Fruit fly (Drosophila melanogaster) whole organism, prepupa: ENCODE data around the gene CG13088.

Source experiments
- Blimp-1 ChIP-seq: fragments of 200-800 bp; sonication (Bioruptor generic); optimal IDR thresholded peaks from 3 replicates; lab custom pipeline; 2017; ENCODE audit warnings: missing biosample characterization, missing genetic modification characterization, mild to moderate bottlenecking, moderate library complexity, missing genetic modification reagents
- CG10631 ChIP-seq: fragments of 200-800 bp; sonication (Bioruptor generic); optimal IDR thresholded peaks from 2 replicates; lab custom pipeline; 2016; ENCODE audit warnings: missing biosample characterization, missing genetic modification characterization
- CG10669 ChIP-seq: fragments of 200-800 bp; sonication (Bioruptor generic); optimal IDR thresholded peaks from 3 replicates; lab custom pipeline; 2018; ENCODE audit warnings: missing biosample characterization, mild to moderate bottlenecking, missing genetic modification characterization, moderate library complexity
- CG11762 ChIP-seq: fragments of 200-800 bp; sonication (Bioruptor generic); optimal IDR thresholded peaks from 3 replicates; lab custom pipeline; 2016; ENCODE audit warnings: missing biosample characterization, missing genetic modification characterization; ENCODE audit not compliant: insufficient read depth
- CG11902 ChIP-seq: fragments of 200-800 bp; sonication (Bioruptor generic); optimal IDR thresholded peaks from 3 replicates; lab custom pipeline; 2016; ENCODE audit warnings: missing biosample characterization, missing genetic modification characterization
- CG15336 ChIP-seq: fragments of 200-800 bp; sonication (Bioruptor generic); IDR thresholded peaks from 2 replicates; pipeline ENCODE4 v1.3.6; 2022; ENCODE audit warnings: missing biosample characterization, missing genetic modification characterization
- CG1621 ChIP-seq: fragments of 200-800 bp; sonication (Bioruptor generic); optimal IDR thresholded peaks from 3 replicates; lab custom pipeline; 2018; ENCODE audit warnings: missing biosample characterization, mild to moderate bottlenecking, missing genetic modification characterization
- CG16779 ChIP-seq: fragments of 200-800 bp; sonication (Bioruptor generic); optimal IDR thresholded peaks from 3 replicates; lab custom pipeline; 2017; ENCODE audit warnings: missing biosample characterization, mild to moderate bottlenecking, missing genetic modification characterization
- CG31627 ChIP-seq: fragments of 200-800 bp; sonication (Bioruptor generic); optimal IDR thresholded peaks from 3 replicates; lab custom pipeline; 2016; ENCODE audit warnings: missing biosample characterization, missing genetic modification characterization
- CG34406 ChIP-seq: fragments of 200-800 bp; sonication (Bioruptor generic); optimal IDR thresholded peaks from 3 replicates; lab custom pipeline; 2016; ENCODE audit warnings: missing biosample characterization, missing genetic modification characterization
- CG3919 ChIP-seq: fragments of 200-800 bp; sonication (Bioruptor generic); optimal IDR thresholded peaks from 3 replicates; lab custom pipeline; 2016; ENCODE audit warnings: missing biosample characterization, missing genetic modification characterization
- CG4318 ChIP-seq: fragments of 200-800 bp; sonication (Bioruptor generic); optimal IDR thresholded peaks from 3 replicates; lab custom pipeline; 2017; ENCODE audit warnings: missing biosample characterization, mild to moderate bottlenecking, missing genetic modification characterization
- CG6163 ChIP-seq: fragments of 200-800 bp; sonication (Bioruptor generic); IDR thresholded peaks from 3 replicates; pipeline ENCODE4 v1.3.6; 2022; ENCODE audit warnings: missing biosample characterization, missing genetic modification characterization
- CG6792 ChIP-seq: fragments of 200-800 bp; sonication (Bioruptor generic); optimal IDR thresholded peaks from 3 replicates; lab custom pipeline; 2016; ENCODE audit warnings: missing biosample characterization, missing genetic modification characterization
- CG6808 ChIP-seq: fragments of 200-800 bp; sonication (Bioruptor generic); optimal IDR thresholded peaks from 3 replicates; lab custom pipeline; 2017; ENCODE audit warnings: missing biosample characterization, missing genetic modification characterization, mild to moderate bottlenecking, moderate library complexity, missing genetic modification reagents
- CG6854 ChIP-seq: fragments of 200-800 bp; sonication (Bioruptor generic); optimal IDR thresholded peaks from 2 replicates; lab custom pipeline; 2017; ENCODE audit warnings: missing biosample characterization, mild to moderate bottlenecking, missing genetic modification characterization
- CG7368 ChIP-seq: fragments of 200-800 bp; sonication (Bioruptor generic); optimal IDR thresholded peaks from 3 replicates; lab custom pipeline; 2016; ENCODE audit warnings: missing biosample characterization, missing genetic modification characterization
- CG8119 ChIP-seq: fragments of 200-800 bp; sonication (Bioruptor generic); IDR thresholded peaks from 3 replicates; pipeline ENCODE4 v1.3.6; 2022; ENCODE audit warnings: missing biosample characterization, missing genetic modification characterization
- CG8319 ChIP-seq: fragments of 200-800 bp; sonication (Bioruptor generic); optimal IDR thresholded peaks from 3 replicates; lab custom pipeline; 2016; ENCODE audit warnings: missing biosample characterization, missing genetic modification characterization
- CG8632 ChIP-seq: fragments of 200-800 bp; sonication (Bioruptor generic); optimal IDR thresholded peaks from 3 replicates; lab custom pipeline; 2016; ENCODE audit warnings: missing biosample characterization, missing genetic modification characterization
- Eip75B ChIP-seq: fragments of 200-800 bp; sonication (Bioruptor generic); optimal IDR thresholded peaks from 3 replicates; lab custom pipeline; 2016; ENCODE audit warnings: missing biosample characterization, missing genetic modification characterization
- Eip78C ChIP-seq: fragments of 200-800 bp; sonication (Bioruptor generic); peaks from one replicate; lab custom pipeline; 2016; ENCODE audit warnings: missing biosample characterization, missing genetic modification characterization
- Ets96B ChIP-seq: fragments of 200-800 bp; optimal IDR thresholded peaks from 2 replicates; lab custom pipeline; 2019; ENCODE audit warnings: missing biosample characterization, mild to moderate bottlenecking, missing genetic modification characterization, moderate library complexity
- Gug ChIP-seq: fragments of 200-800 bp; sonication (Bioruptor generic); IDR thresholded peaks from 2 replicates; pipeline ENCODE4 v1.3.6; 2022; ENCODE audit warnings: missing biosample characterization, missing genetic modification characterization
- Hr39 ChIP-seq: fragments of 200-800 bp; sonication (Bioruptor generic); optimal IDR thresholded peaks from 2 replicates; lab custom pipeline; 2016; ENCODE audit warnings: missing biosample characterization, missing genetic modification characterization
- Hr4 ChIP-seq: fragments of 200-800 bp; sonication (Bioruptor generic); optimal IDR thresholded peaks from 3 replicates; lab custom pipeline; 2016; ENCODE audit warnings: missing biosample characterization, missing genetic modification characterization
- Lpt ChIP-seq: fragments of 200-800 bp; sonication (Bioruptor generic); optimal IDR thresholded peaks from 3 replicates; lab custom pipeline; 2016; ENCODE audit warnings: missing biosample characterization, missing genetic modification characterization
- Met ChIP-seq: fragments of 200-800 bp; sonication (Bioruptor generic); optimal IDR thresholded peaks from 3 replicates; lab custom pipeline; 2016; ENCODE audit warnings: missing biosample characterization, missing genetic modification characterization
- OdsH ChIP-seq: fragments of 200-800 bp; sonication (Bioruptor generic); optimal IDR thresholded peaks from 3 replicates; lab custom pipeline; 2016; ENCODE audit warnings: missing biosample characterization, missing genetic modification characterization
- Smox ChIP-seq: fragments of 200-800 bp; sonication (Bioruptor generic); optimal IDR thresholded peaks from 3 replicates; lab custom pipeline; 2016; ENCODE audit warnings: missing biosample characterization, missing genetic modification characterization
- Sox102F ChIP-seq: fragments of 200-800 bp; sonication (Bioruptor generic); optimal IDR thresholded peaks from 2 replicates; lab custom pipeline; 2016; ENCODE audit warnings: missing biosample characterization, mild to moderate bottlenecking, missing genetic modification characterization
- Sox14 ChIP-seq: fragments of 200-800 bp; sonication (Bioruptor generic); optimal IDR thresholded peaks from 3 replicates; lab custom pipeline; 2016; ENCODE audit warnings: missing biosample characterization, missing genetic modification characterization
- Sox15 ChIP-seq: fragments of 200-800 bp; sonication (Bioruptor generic); optimal IDR thresholded peaks from 3 replicates; lab custom pipeline; 2016; ENCODE audit warnings: missing biosample characterization, missing genetic modification characterization
- achi ChIP-seq: fragments of 200-800 bp; sonication (Bioruptor generic); optimal IDR thresholded peaks from 3 replicates; lab custom pipeline; 2016; ENCODE audit warnings: missing biosample characterization, missing genetic modification characterization
- acj6 ChIP-seq: fragments of 200-800 bp; sonication (Bioruptor generic); optimal IDR thresholded peaks from 3 replicates; lab custom pipeline; 2016; ENCODE audit warnings: missing biosample characterization, missing genetic modification characterization
- cyc ChIP-seq: fragments of 200-800 bp; sonication (Bioruptor generic); optimal IDR thresholded peaks from 3 replicates; lab custom pipeline; 2016; ENCODE audit warnings: missing biosample characterization, missing genetic modification characterization
- dac ChIP-seq: fragments of 200-800 bp; sonication (Bioruptor generic); optimal IDR thresholded peaks from 2 replicates; lab custom pipeline; 2017; ENCODE audit warnings: missing biosample characterization, mild to moderate bottlenecking, missing genetic modification characterization
- dsx ChIP-seq: fragments of 200-800 bp; optimal IDR thresholded peaks from 3 replicates; lab custom pipeline; 2019; ENCODE audit warnings: missing biosample characterization, mild to moderate bottlenecking, missing genetic modification characterization, moderate library complexity; ENCODE audit not compliant: poor library complexity, severe bottlenecking
- eg ChIP-seq: fragments of 200-800 bp; sonication (Bioruptor generic); IDR thresholded peaks from 3 replicates; pipeline ENCODE4 v1.3.6; 2022; ENCODE audit warnings: missing biosample characterization, missing genetic modification characterization
- esn ChIP-seq: fragments of 200-800 bp; sonication (Bioruptor generic); optimal IDR thresholded peaks from 2 replicates; lab custom pipeline; 2016; ENCODE audit warnings: missing biosample characterization, mild to moderate bottlenecking, missing genetic modification characterization, moderate library complexity
- fd59A ChIP-seq: fragments of 200-800 bp; sonication (Bioruptor generic); optimal IDR thresholded peaks from 2 replicates; lab custom pipeline; 2017; ENCODE audit warnings: missing biosample characterization, mild to moderate bottlenecking, missing genetic modification characterization, missing genetic modification reagents
- fd85E ChIP-seq: fragments of 200-800 bp; sonication (Bioruptor generic); optimal IDR thresholded peaks from 3 replicates; lab custom pipeline; 2016; ENCODE audit warnings: missing biosample characterization, missing genetic modification characterization
- lz ChIP-seq: fragments of 200-800 bp; sonication (Bioruptor generic); optimal IDR thresholded peaks from 3 replicates; lab custom pipeline; 2016; ENCODE audit warnings: missing biosample characterization, missing genetic modification characterization
- net ChIP-seq: fragments of 200-800 bp; sonication (Bioruptor generic); optimal IDR thresholded peaks from 3 replicates; lab custom pipeline; 2016; ENCODE audit warnings: missing biosample characterization, missing genetic modification characterization
- pdm3 ChIP-seq: fragments of 200-800 bp; sonication (Bioruptor generic); optimal IDR thresholded peaks from 3 replicates; lab custom pipeline; 2016; ENCODE audit warnings: missing biosample characterization, missing genetic modification characterization
- salr ChIP-seq, 2 experiments: fragments of 200-800 bp; sonication (Bioruptor generic); optimal IDR thresholded peaks; 3 replicates each; lab custom pipeline; 2016 to 2018; ENCODE audit warnings: missing biosample characterization in 2 of 2, missing genetic modification characterization in 2 of 2, mild to moderate bottlenecking in 1 of 2
- spab ChIP-seq: fragments of 200-800 bp; sonication (Bioruptor generic); optimal IDR thresholded peaks from 2 replicates; lab custom pipeline; 2017; ENCODE audit warnings: missing biosample characterization, mild to moderate bottlenecking, missing genetic modification characterization, missing genetic modification reagents
- ss ChIP-seq, 2 experiments: fragments of 200-800 bp; sonication (Bioruptor generic); optimal IDR thresholded peaks; 2 replicates in 1 of 2; 3 replicates in 1 of 2; lab custom pipeline; 2017 to 2018; ENCODE audit warnings: mild to moderate bottlenecking in 2 of 2, missing biosample characterization in 2 of 2, missing genetic modification characterization in 2 of 2, moderate library complexity in 1 of 2
- svp ChIP-seq: fragments of 200-800 bp; sonication (Bioruptor generic); peaks from one replicate; lab custom pipeline; 2016; ENCODE audit warnings: missing biosample characterization, missing genetic modification characterization
- topi ChIP-seq: fragments of 200-800 bp; sonication (Bioruptor generic); optimal IDR thresholded peaks from 3 replicates; lab custom pipeline; 2016; ENCODE audit warnings: missing biosample characterization, missing genetic modification characterization
- vri ChIP-seq: fragments of 200-800 bp; sonication (Bioruptor generic); optimal IDR thresholded peaks from 3 replicates; lab custom pipeline; 2016; ENCODE audit warnings: missing biosample characterization, mild to moderate bottlenecking, missing genetic modification characterization

The CG13088 gene

dm6 chr2L:8478911-8479706, 9.7 kb upstream of the CG13088 start:
- TF ChIP-seq Smox (GFP tag; lab: Kevin White, UChicago) (peak; percentile 9), CG6808 (peak; percentile 98), spab (GFP tag; lab: Kevin White, UChicago) (peak; percentile 96), CG6854 (GFP tag; lab: Kevin White, UChicago) (peak; percentile 93), CG7368 (peak; percentile 44), fd59A (peak; percentile 70), CG8632 (GFP tag; lab: Kevin White, UChicago) (peak; percentile 40), pdm3 (GFP tag; lab: Kevin White, UChicago) (peak; percentile 35), esn (GFP tag; lab: Kevin White, UChicago) (peak; percentile 28), CG10631 (GFP tag; lab: Kevin White, UChicago) (peak; percentile 23), Sox15 (GFP tag; lab: Kevin White, UChicago) (no peak), CG6163 (peak; percentile 93), fd85E (GFP tag; lab: Kevin White, UChicago) (peak; percentile 38), dac (GFP tag; lab: Kevin White, UChicago) (peak; percentile 48), salr (GFP tag; optimal IDR thresholded peaks at IDR 0.05; lab: Kevin White, UChicago) (peak; percentile 73 to 79), Eip75B (GFP tag; lab: Kevin White, UChicago) (peak; percentile 74), CG8119 (peak; percentile 88), Met (GFP tag; lab: Kevin White, UChicago) (peak; percentile 34), CG11902 (GFP tag; lab: Kevin White, UChicago) (no peak), net (peak; percentile 73), ss (GFP tag; optimal IDR thresholded peaks at IDR 0.05; lab: Kevin White, UChicago) (peak; percentile 99), cyc (no peak), Eip78C (GFP tag; lab: Kevin White, UChicago) (peak; percentile 78), Hr4 (GFP tag; lab: Kevin White, UChicago) (peak; percentile 21), Sox102F (GFP tag; lab: Kevin White, UChicago) (peak; percentile 72), CG11762 (no peak), CG3919 (GFP tag; lab: Kevin White, UChicago) (peak; percentile 71), svp (GFP tag; lab: Kevin White, UChicago) (peak; percentile 39), CG31627 (GFP tag; lab: Kevin White, UChicago) (no peak), CG4318 (GFP tag; lab: Kevin White, UChicago) (no peak), CG15336 (GFP tag; lab: Robert Waterston, UW) (peak; percentile 81), Blimp-1 (GFP tag; lab: Kevin White, UChicago) (peak; percentile 48), Gug (GFP tag; lab: Robert Waterston, UW) (no peak), Hr39 (no peak), Lpt (GFP tag; lab: Kevin White, UChicago) (peak; percentile 82), Sox14 (GFP tag; lab: Kevin White, UChicago) (peak; percentile 22), CG34406 (GFP tag; lab: Kevin White, UChicago) (peak; percentile 54), vri (GFP tag; lab: Kevin White, UChicago) (peak; percentile 69), CG10669 (peak; percentile 86), CG16779 (peak; percentile 91), achi (GFP tag; lab: Kevin White, UChicago) (peak; percentile 65), eg (GFP tag; lab: Robert Waterston, UW) (peak; percentile 89), topi (GFP tag; lab: Kevin White, UChicago) (peak; percentile 52), OdsH (GFP tag; lab: Kevin White, UChicago) (peak; percentile 38), CG8319 (GFP tag; lab: Kevin White, UChicago) (peak; percentile 36), dsx (peak; percentile 65), CG6792 (GFP tag; lab: Kevin White, UChicago) (peak; percentile 59), lz (GFP tag; lab: Kevin White, UChicago) (no peak), acj6 (GFP tag; lab: Kevin White, UChicago) (no peak), CG1621 (tag; lab: Kevin White, UChicago) (peak; percentile 88), Ets96B (tag; lab: Kevin White, UChicago) (peak; percentile 79)
